Fruit fly (Drosophila melanogaster) whole organism, prepupa: ENCODE results near the gene ric8a.
A peak's percentile ranks its signal among the peaks of the same experiment; 100 is the strongest.

Source experiments
- Blimp-1 ChIP-seq: fragments of 200-800 bp; sonication (Bioruptor generic); optimal IDR thresholded peaks from 3 replicates; lab custom pipeline; 2017; ENCODE audit warnings: missing biosample characterization, missing genetic modification characterization, mild to moderate bottlenecking, moderate library complexity, missing genetic modification reagents
- CG11294 ChIP-seq: fragments of 200-800 bp; sonication (Bioruptor generic); IDR thresholded peaks from 2 replicates; pipeline ENCODE4 v1.3.6; 2022; ENCODE audit warnings: missing biosample characterization, missing genetic modification characterization
- CG11762 ChIP-seq: fragments of 200-800 bp; sonication (Bioruptor generic); optimal IDR thresholded peaks from 3 replicates; lab custom pipeline; 2016; ENCODE audit warnings: missing biosample characterization, missing genetic modification characterization; ENCODE audit not compliant: insufficient read depth
- CG11902 ChIP-seq: fragments of 200-800 bp; sonication (Bioruptor generic); optimal IDR thresholded peaks from 3 replicates; lab custom pipeline; 2016; ENCODE audit warnings: missing biosample characterization, missing genetic modification characterization
- CG15336 ChIP-seq: fragments of 200-800 bp; sonication (Bioruptor generic); IDR thresholded peaks from 2 replicates; pipeline ENCODE4 v1.3.6; 2022; ENCODE audit warnings: missing biosample characterization, missing genetic modification characterization
- CG1621 ChIP-seq: fragments of 200-800 bp; sonication (Bioruptor generic); optimal IDR thresholded peaks from 3 replicates; lab custom pipeline; 2018; ENCODE audit warnings: missing biosample characterization, mild to moderate bottlenecking, missing genetic modification characterization
- CG3032 ChIP-seq: fragments of 200-800 bp; optimal IDR thresholded peaks from 2 replicates; lab custom pipeline; 2019; ENCODE audit warnings: missing biosample characterization, mild to moderate bottlenecking, missing genetic modification characterization, moderate library complexity
- CG31627 ChIP-seq: fragments of 200-800 bp; sonication (Bioruptor generic); optimal IDR thresholded peaks from 3 replicates; lab custom pipeline; 2016; ENCODE audit warnings: missing biosample characterization, missing genetic modification characterization
- CG32006 ChIP-seq: fragments of 200-800 bp; sonication (Bioruptor generic); optimal IDR thresholded peaks from 3 replicates; lab custom pipeline; 2017; ENCODE audit warnings: missing biosample characterization, mild to moderate bottlenecking, missing genetic modification characterization
- CG3919 ChIP-seq: fragments of 200-800 bp; sonication (Bioruptor generic); optimal IDR thresholded peaks from 3 replicates; lab custom pipeline; 2016; ENCODE audit warnings: missing biosample characterization, missing genetic modification characterization
- CG6163 ChIP-seq: fragments of 200-800 bp; sonication (Bioruptor generic); IDR thresholded peaks from 3 replicates; pipeline ENCODE4 v1.3.6; 2022; ENCODE audit warnings: missing biosample characterization, missing genetic modification characterization
- CG6792 ChIP-seq: fragments of 200-800 bp; sonication (Bioruptor generic); optimal IDR thresholded peaks from 3 replicates; lab custom pipeline; 2016; ENCODE audit warnings: missing biosample characterization, missing genetic modification characterization
- CG6808 ChIP-seq: fragments of 200-800 bp; sonication (Bioruptor generic); optimal IDR thresholded peaks from 3 replicates; lab custom pipeline; 2017; ENCODE audit warnings: missing biosample characterization, missing genetic modification characterization, mild to moderate bottlenecking, moderate library complexity, missing genetic modification reagents
- CG7368 ChIP-seq: fragments of 200-800 bp; sonication (Bioruptor generic); optimal IDR thresholded peaks from 3 replicates; lab custom pipeline; 2016; ENCODE audit warnings: missing biosample characterization, missing genetic modification characterization
- CG8319 ChIP-seq: fragments of 200-800 bp; sonication (Bioruptor generic); optimal IDR thresholded peaks from 3 replicates; lab custom pipeline; 2016; ENCODE audit warnings: missing biosample characterization, missing genetic modification characterization
- CG8632 ChIP-seq: fragments of 200-800 bp; sonication (Bioruptor generic); optimal IDR thresholded peaks from 3 replicates; lab custom pipeline; 2016; ENCODE audit warnings: missing biosample characterization, missing genetic modification characterization
- CG9139 ChIP-seq: fragments of 200-800 bp; sonication (Bioruptor generic); optimal IDR thresholded peaks from 3 replicates; lab custom pipeline; 2017; ENCODE audit warnings: missing biosample characterization, mild to moderate bottlenecking, missing genetic modification characterization
- Eip75B ChIP-seq: fragments of 200-800 bp; sonication (Bioruptor generic); optimal IDR thresholded peaks from 3 replicates; lab custom pipeline; 2016; ENCODE audit warnings: missing biosample characterization, missing genetic modification characterization
- Eip78C ChIP-seq: fragments of 200-800 bp; sonication (Bioruptor generic); peaks from one replicate; lab custom pipeline; 2016; ENCODE audit warnings: missing biosample characterization, missing genetic modification characterization
- Eip93F ChIP-seq: fragments of 200-800 bp; sonication (Bioruptor generic); optimal IDR thresholded peaks from 2 replicates; lab custom pipeline; 2016; ENCODE audit warnings: missing biosample characterization, mild to moderate bottlenecking, missing genetic modification characterization
- Gug ChIP-seq: fragments of 200-800 bp; sonication (Bioruptor generic); IDR thresholded peaks from 2 replicates; pipeline ENCODE4 v1.3.6; 2022; ENCODE audit warnings: missing biosample characterization, missing genetic modification characterization
- Hr38 ChIP-seq: sonication (Bioruptor generic); optimal IDR thresholded peaks from 2 replicates; lab custom pipeline; 2016; ENCODE audit warnings: missing biosample characterization, missing genetic modification characterization
- Hr39 ChIP-seq: fragments of 200-800 bp; sonication (Bioruptor generic); optimal IDR thresholded peaks from 2 replicates; lab custom pipeline; 2016; ENCODE audit warnings: missing biosample characterization, missing genetic modification characterization
- Hr4 ChIP-seq: fragments of 200-800 bp; sonication (Bioruptor generic); optimal IDR thresholded peaks from 3 replicates; lab custom pipeline; 2016; ENCODE audit warnings: missing biosample characterization, missing genetic modification characterization
- Met ChIP-seq: fragments of 200-800 bp; sonication (Bioruptor generic); optimal IDR thresholded peaks from 3 replicates; lab custom pipeline; 2016; ENCODE audit warnings: missing biosample characterization, missing genetic modification characterization
- OdsH ChIP-seq: fragments of 200-800 bp; sonication (Bioruptor generic); optimal IDR thresholded peaks from 3 replicates; lab custom pipeline; 2016; ENCODE audit warnings: missing biosample characterization, missing genetic modification characterization
- Smox ChIP-seq: fragments of 200-800 bp; sonication (Bioruptor generic); optimal IDR thresholded peaks from 3 replicates; lab custom pipeline; 2016; ENCODE audit warnings: missing biosample characterization, missing genetic modification characterization
- Sox14 ChIP-seq: fragments of 200-800 bp; sonication (Bioruptor generic); optimal IDR thresholded peaks from 3 replicates; lab custom pipeline; 2016; ENCODE audit warnings: missing biosample characterization, missing genetic modification characterization
- Sox15 ChIP-seq: fragments of 200-800 bp; sonication (Bioruptor generic); optimal IDR thresholded peaks from 3 replicates; lab custom pipeline; 2016; ENCODE audit warnings: missing biosample characterization, missing genetic modification characterization
- acj6 ChIP-seq: fragments of 200-800 bp; sonication (Bioruptor generic); optimal IDR thresholded peaks from 3 replicates; lab custom pipeline; 2016; ENCODE audit warnings: missing biosample characterization, missing genetic modification characterization
- cyc ChIP-seq: fragments of 200-800 bp; sonication (Bioruptor generic); optimal IDR thresholded peaks from 3 replicates; lab custom pipeline; 2016; ENCODE audit warnings: missing biosample characterization, missing genetic modification characterization
- dac ChIP-seq: fragments of 200-800 bp; sonication (Bioruptor generic); optimal IDR thresholded peaks from 2 replicates; lab custom pipeline; 2017; ENCODE audit warnings: missing biosample characterization, mild to moderate bottlenecking, missing genetic modification characterization
- dsx ChIP-seq: fragments of 200-800 bp; optimal IDR thresholded peaks from 3 replicates; lab custom pipeline; 2019; ENCODE audit warnings: missing biosample characterization, mild to moderate bottlenecking, missing genetic modification characterization, moderate library complexity; ENCODE audit not compliant: poor library complexity, severe bottlenecking
- eg ChIP-seq: fragments of 200-800 bp; sonication (Bioruptor generic); IDR thresholded peaks from 3 replicates; pipeline ENCODE4 v1.3.6; 2022; ENCODE audit warnings: missing biosample characterization, missing genetic modification characterization
- esn ChIP-seq: fragments of 200-800 bp; sonication (Bioruptor generic); optimal IDR thresholded peaks from 2 replicates; lab custom pipeline; 2016; ENCODE audit warnings: missing biosample characterization, mild to moderate bottlenecking, missing genetic modification characterization, moderate library complexity
- fd59A ChIP-seq: fragments of 200-800 bp; sonication (Bioruptor generic); optimal IDR thresholded peaks from 2 replicates; lab custom pipeline; 2017; ENCODE audit warnings: missing biosample characterization, mild to moderate bottlenecking, missing genetic modification characterization, missing genetic modification reagents
- fd85E ChIP-seq: fragments of 200-800 bp; sonication (Bioruptor generic); optimal IDR thresholded peaks from 3 replicates; lab custom pipeline; 2016; ENCODE audit warnings: missing biosample characterization, missing genetic modification characterization
- fkh ChIP-seq: fragments of 200-800 bp; sonication (Bioruptor generic); optimal IDR thresholded peaks from 3 replicates; lab custom pipeline; 2017; ENCODE audit warnings: missing biosample characterization, mild to moderate bottlenecking, missing genetic modification characterization, moderate library complexity
- lz ChIP-seq: fragments of 200-800 bp; sonication (Bioruptor generic); optimal IDR thresholded peaks from 3 replicates; lab custom pipeline; 2016; ENCODE audit warnings: missing biosample characterization, missing genetic modification characterization
- net ChIP-seq: fragments of 200-800 bp; sonication (Bioruptor generic); optimal IDR thresholded peaks from 3 replicates; lab custom pipeline; 2016; ENCODE audit warnings: missing biosample characterization, missing genetic modification characterization
- pdm3 ChIP-seq: fragments of 200-800 bp; sonication (Bioruptor generic); optimal IDR thresholded peaks from 3 replicates; lab custom pipeline; 2016; ENCODE audit warnings: missing biosample characterization, missing genetic modification characterization
- salr ChIP-seq, 2 experiments: fragments of 200-800 bp; sonication (Bioruptor generic); optimal IDR thresholded peaks; 3 replicates each; lab custom pipeline; 2016 to 2018; ENCODE audit warnings: missing biosample characterization in 2 of 2, missing genetic modification characterization in 2 of 2, mild to moderate bottlenecking in 1 of 2
- spab ChIP-seq: fragments of 200-800 bp; sonication (Bioruptor generic); optimal IDR thresholded peaks from 2 replicates; lab custom pipeline; 2017; ENCODE audit warnings: missing biosample characterization, mild to moderate bottlenecking, missing genetic modification characterization, missing genetic modification reagents
- ss ChIP-seq, 2 experiments: fragments of 200-800 bp; sonication (Bioruptor generic); optimal IDR thresholded peaks; 2 replicates in 1 of 2; 3 replicates in 1 of 2; lab custom pipeline; 2017 to 2018; ENCODE audit warnings: mild to moderate bottlenecking in 2 of 2, missing biosample characterization in 2 of 2, missing genetic modification characterization in 2 of 2, moderate library complexity in 1 of 2
- svp ChIP-seq: fragments of 200-800 bp; sonication (Bioruptor generic); peaks from one replicate; lab custom pipeline; 2016; ENCODE audit warnings: missing biosample characterization, missing genetic modification characterization

The ric8a gene

dm6 chrX:9226837-9227236 lies 29.1 kb upstream of the ric8a start, which contains the start of gene Gr8a:
Gene Gr8a (plus strand): TSS chrX:9227137.
- TF ChIP-seq Eip78C (no peak), cyc (GFP tag; lab: Kevin White, UChicago) (no peak), dsx (no peak), Eip75B (no peak), Eip93F (no peak), lz (GFP tag; lab: Kevin White, UChicago) (no peak), Hr38 (GFP tag; lab: Kevin White, UChicago) (no peak), salr (GFP tag; optimal IDR thresholded peaks at IDR 0.05; lab: Kevin White, UChicago) (no peak), Smox (no peak), CG9139 (GFP tag; lab: Kevin White, UChicago) (no peak), CG8632 (no peak), fkh (GFP tag; lab: Kevin White, UChicago) (no peak), CG11762 (GFP tag; lab: Kevin White, UChicago) (no peak), CG7368 (GFP tag; lab: Kevin White, UChicago) (no peak), acj6 (no peak), dac (GFP tag; lab: Kevin White, UChicago) (no peak), Met (no peak), CG1621 (tag; lab: Kevin White, UChicago) (no peak)

- no peak for TF ChIP-seq cyc (GFP tag; lab: Kevin White, UChicago)
- TF ChIP-seq pdm3 (GFP tag; lab: Kevin White, UChicago) = no peak
- no peak for TF ChIP-seq eg
- TF ChIP-seq CG6163 (GFP tag; lab: Robert Waterston, UW) = no peak
- no peak for TF ChIP-seq Blimp-1 (GFP tag; lab: Kevin White, UChicago)
- no peak for TF ChIP-seq svp (GFP tag; lab: Kevin White, UChicago)
- TF ChIP-seq ss (GFP tag; optimal IDR thresholded peaks at IDR 0.05; lab: Kevin White, UChicago) = no peak
- TF ChIP-seq net (GFP tag; lab: Kevin White, UChicago) = no peak
- TF ChIP-seq OdsH (GFP tag; lab: Kevin White, UChicago) = no peak
- TF ChIP-seq Hr4 (GFP tag; lab: Kevin White, UChicago) = no peak
- TF ChIP-seq CG9139 (GFP tag; lab: Kevin White, UChicago) = no peak
- no peak for TF ChIP-seq Eip93F
- TF ChIP-seq Met = no peak
- no peak for TF ChIP-seq CG3919 (GFP tag; lab: Kevin White, UChicago)
- TF ChIP-seq lz (GFP tag; lab: Kevin White, UChicago) = no peak
- no peak for TF ChIP-seq CG8319 (GFP tag; lab: Kevin White, UChicago)
- TF ChIP-seq dac (GFP tag; lab: Kevin White, UChicago) = no peak
Measured at dm6 chrX:9232199-9232598, 23.8 kb upstream of the ric8a start, which contains the start of gene CG12121. Gene CG12121 (minus strand): TSS chrX:9232378.

- TF ChIP-seq fd85E (no peak), Eip93F (no peak)
- TF ChIP-seq, all 60 proteins: peak for 0
Measured at dm6 chrX:9236485-9236884, 19.5 kb upstream of the ric8a start, which contains the start of gene Ir8a. Gene Ir8a (minus strand): TSS chrX:9236585.

- TF ChIP-seq cyc (GFP tag; lab: Kevin White, UChicago) (peak; percentile 71), Sox15 (peak; percentile 40), CG15336 (GFP tag; lab: Robert Waterston, UW) (0 out of 2 replicates have a peak, but pooled peaks have one; percentile 33), CG9139 (GFP tag; lab: Kevin White, UChicago) (no peak), CG31627 (GFP tag; lab: Kevin White, UChicago) (peak; percentile 76), pdm3 (GFP tag; lab: Kevin White, UChicago) (no peak), Sox14 (GFP tag; lab: Kevin White, UChicago) (no peak), Hr38 (GFP tag; lab: Kevin White, UChicago) (no peak), CG8319 (GFP tag; lab: Kevin White, UChicago) (no peak), CG6792 (GFP tag; lab: Kevin White, UChicago) (peak; percentile 39), CG32006 (GFP tag; lab: Kevin White, UChicago) (no peak), spab (GFP tag; lab: Kevin White, UChicago) (no peak), Eip93F (no peak), svp (GFP tag; lab: Kevin White, UChicago) (peak; percentile 82), CG11294 (GFP tag; lab: Robert Waterston, UW) (0 out of 2 replicates have a peak, but pooled peaks have one; percentile 35), OdsH (GFP tag; lab: Kevin White, UChicago) (no peak), Eip78C (no peak), CG3032 (tag; lab: Kevin White, UChicago) (peak; percentile 65), lz (GFP tag; lab: Kevin White, UChicago) (peak; percentile 85), CG11902 (GFP tag; lab: Kevin White, UChicago) (peak; percentile 45), Hr39 (peak; percentile 77), CG6808 (GFP tag; lab: Kevin White, UChicago) (no peak), Gug (GFP tag; lab: Robert Waterston, UW) (peak; percentile 40), esn (GFP tag; lab: Kevin White, UChicago) (peak; percentile 65), fd59A (GFP tag; lab: Kevin White, UChicago) (peak; percentile 20)
Measured at dm6 chrX:9243417-9243884, 12.5 kb upstream of the ric8a start, which contains the start of the genes mxc and Larp7. Gene mxc (minus strand): TSS chrX:9243467. Gene Larp7 (plus strand): TSS chrX:9243817.
